Worm (Caenorhabditis elegans) whole organism, late embryonic: ENCODE measurements around the gene K12H6.7.

Experiments used
- C38D4.7 ChIP-seq: fragments of 200-800 bp; sonication (Bioruptor generic); optimal IDR thresholded peaks from 2 replicates; lab custom pipeline; 2018; ENCODE audit warnings: mild to moderate bottlenecking, missing genetic modification characterization, moderate library complexity, missing compliant biosample characterization
- F13H6.1 ChIP-seq: sonication (generic microtip); optimal IDR thresholded peaks from 2 replicates; lab custom pipeline; 2016; ENCODE audit warnings: missing genetic modification characterization, missing compliant biosample characterization
- T23F11.4 ChIP-seq: fragments of 200-800 bp; sonication (Bioruptor generic); optimal IDR thresholded peaks from 2 replicates; lab custom pipeline; 2018; ENCODE audit warnings: mild to moderate bottlenecking, missing genetic modification characterization, missing compliant biosample characterization
- ama-1 ChIP-seq: fragments of 150-350 bp; optimal IDR thresholded peaks from 2 replicates; lab custom pipeline; 2014
- ceh-14 ChIP-seq: sonication (generic microtip); optimal IDR thresholded peaks from 2 replicates; lab custom pipeline; 2016; ENCODE audit warnings: missing genotype, missing genetic modification characterization, missing compliant biosample characterization
- ceh-18 ChIP-seq: sonication (generic microtip); optimal IDR thresholded peaks from 2 replicates; lab custom pipeline; 2016; ENCODE audit warnings: missing genetic modification characterization, missing compliant biosample characterization
- ceh-2 ChIP-seq: sonication (generic microtip); optimal IDR thresholded peaks from 2 replicates; lab custom pipeline; 2016; ENCODE audit warnings: missing genotype, missing genetic modification characterization, missing compliant biosample characterization
- ceh-24 ChIP-seq: sonication (generic microtip); optimal IDR thresholded peaks from 2 replicates; lab custom pipeline; 2016; ENCODE audit warnings: mild to moderate bottlenecking, missing genetic modification characterization, missing compliant biosample characterization
- ceh-31 ChIP-seq: sonication (generic microtip); optimal IDR thresholded peaks from 2 replicates; lab custom pipeline; 2016; ENCODE audit warnings: missing genetic modification characterization, missing compliant biosample characterization
- ceh-45 ChIP-seq: fragments of 200-800 bp; sonication (Bioruptor generic); IDR thresholded peaks from 2 replicates; pipeline ENCODE4 v1.3.6; 2022; ENCODE audit warnings: missing genetic modification reagents, missing genetic modification characterization, missing compliant biosample characterization
- ceh-48 ChIP-seq: sonication (generic microtip); optimal IDR thresholded peaks from 2 replicates; lab custom pipeline; 2016; ENCODE audit warnings: missing genetic modification characterization, inconsistent platforms, missing compliant biosample characterization
- ceh-6 ChIP-seq: fragments of 200-800 bp; sonication (Bioruptor generic); optimal IDR thresholded peaks from 2 replicates; lab custom pipeline; 2018; ENCODE audit warnings: mild to moderate bottlenecking, missing genetic modification characterization, missing compliant biosample characterization
- ceh-9 ChIP-seq: sonication (generic microtip); optimal IDR thresholded peaks from 2 replicates; lab custom pipeline; 2016; ENCODE audit warnings: mild to moderate bottlenecking, missing genetic modification characterization, inconsistent platforms, missing compliant biosample characterization
- che-1 ChIP-seq: sonication (generic microtip); optimal IDR thresholded peaks from 2 replicates; lab custom pipeline; 2016; ENCODE audit warnings: mild to moderate bottlenecking, missing genetic modification characterization, missing compliant biosample characterization
- dmd-4 ChIP-seq: sonication (generic microtip); optimal IDR thresholded peaks from 2 replicates; lab custom pipeline; 2016; ENCODE audit warnings: borderline replicate concordance, missing genetic modification characterization, missing compliant biosample characterization
- dve-1 ChIP-seq: sonication (generic microtip); optimal IDR thresholded peaks from 2 replicates; lab custom pipeline; 2017; ENCODE audit warnings: antibody characterized with exemption, mild to moderate bottlenecking, missing genetic modification characterization, missing compliant biosample characterization
- eyg-1 ChIP-seq: sonication (generic microtip); optimal IDR thresholded peaks from 2 replicates; lab custom pipeline; 2016; ENCODE audit warnings: missing genotype, missing genetic modification characterization, missing compliant biosample characterization
- fax-1 ChIP-seq: sonication (generic microtip); optimal IDR thresholded peaks from 2 replicates; lab custom pipeline; 2016; ENCODE audit warnings: missing genotype, missing genetic modification characterization, missing compliant biosample characterization
- hlh-13 ChIP-seq: fragments of 200-800 bp; sonication (Bioruptor generic); optimal IDR thresholded peaks from 2 replicates; lab custom pipeline; 2018; ENCODE audit warnings: mild to moderate bottlenecking, missing genetic modification characterization, missing compliant biosample characterization
- hlh-30 ChIP-seq: sonication (generic microtip); optimal IDR thresholded peaks from 2 replicates; lab custom pipeline; 2017; ENCODE audit warnings: antibody characterized with exemption, missing genetic modification characterization, missing compliant biosample characterization; ENCODE audit not compliant: insufficient read depth
- hlh-8 ChIP-seq: sonication (generic microtip); optimal IDR thresholded peaks from 2 replicates; lab custom pipeline; 2016; ENCODE audit warnings: missing genotype, missing genetic modification characterization, missing compliant biosample characterization
- lim-6 ChIP-seq: sonication (generic microtip); optimal IDR thresholded peaks from 2 replicates; lab custom pipeline; 2016; ENCODE audit warnings: missing genetic modification characterization, missing compliant biosample characterization
- odd-2 ChIP-seq: sonication (generic microtip); optimal IDR thresholded peaks from 2 replicates; lab custom pipeline; 2017; ENCODE audit warnings: antibody characterized with exemption, mild to moderate bottlenecking, missing genetic modification characterization, missing compliant biosample characterization
- pag-3 ChIP-seq: sonication (generic microtip); optimal IDR thresholded peaks from 2 replicates; lab custom pipeline; 2016; ENCODE audit warnings: missing compliant biosample characterization, missing genetic modification characterization, borderline replicate concordance
- pat-9 ChIP-seq: fragments of 200-800 bp; sonication (Bioruptor generic); optimal IDR thresholded peaks from 2 replicates; lab custom pipeline; 2018; ENCODE audit warnings: mild to moderate bottlenecking, missing genetic modification characterization, moderate library complexity, missing compliant biosample characterization
- pax-1 ChIP-seq: fragments of 150-350 bp; optimal IDR thresholded peaks from 2 replicates; lab custom pipeline; 2014; ENCODE audit warnings: missing biosample characterization, missing genetic modification characterization
- pha-4 ChIP-seq: fragments of 150-350 bp; optimal IDR thresholded peaks from 2 replicates; lab custom pipeline; 2018; ENCODE audit warnings: missing biosample characterization, missing genetic modification reagents, missing genetic modification characterization
- pros-1 ChIP-seq: fragments of 150-350 bp; optimal IDR thresholded peaks from 2 replicates; lab custom pipeline; 2014; ENCODE audit warnings: missing biosample characterization, missing genetic modification reagents, missing genetic modification characterization
- ref-2 ChIP-seq: sonication (generic microtip); optimal IDR thresholded peaks from 2 replicates; lab custom pipeline; 2016; ENCODE audit warnings: missing genetic modification characterization, missing compliant biosample characterization
- rnt-1 ChIP-seq: sonication (generic microtip); optimal IDR thresholded peaks from 2 replicates; lab custom pipeline; 2016; ENCODE audit warnings: missing genetic modification characterization, missing compliant biosample characterization
- sox-2 ChIP-seq: fragments of 200-800 bp; sonication (Bioruptor generic); IDR thresholded peaks from 2 replicates; pipeline ENCODE4 v1.3.6; 2022; ENCODE audit warnings: missing genetic modification reagents, missing genetic modification characterization, missing compliant biosample characterization
- syd-9 ChIP-seq: sonication (generic microtip); optimal IDR thresholded peaks from 2 replicates; lab custom pipeline; 2016; ENCODE audit warnings: mild to moderate bottlenecking, missing genetic modification characterization, moderate library complexity, missing compliant biosample characterization
- tbx-2 ChIP-seq: sonication (generic microtip); optimal IDR thresholded peaks from 2 replicates; lab custom pipeline; 2016; ENCODE audit warnings: missing genetic modification characterization, missing compliant biosample characterization
- unc-3 ChIP-seq, 2 experiments: fragments of 200-800 bp in 1 of 2; sonication (Bioruptor generic) in 1 of 2; sonication (generic microtip) in 1 of 2; conservative IDR thresholded peaks in 1 of 2; optimal IDR thresholded peaks in 1 of 2; 2 replicates each; pipeline versions ENCODE4 v1.3.6 to Lab custom; 2016 to 2022; ENCODE audit warnings: missing compliant biosample characterization in 2 of 2, missing genetic modification characterization in 2 of 2, missing genetic modification reagents in 1 of 2
- unc-55 ChIP-seq: sonication (generic microtip); optimal IDR thresholded peaks from 2 replicates; lab custom pipeline; 2017; ENCODE audit warnings: missing biosample characterization, missing genetic modification reagents, missing genetic modification characterization
- unc-86 ChIP-seq: sonication (generic microtip); optimal IDR thresholded peaks from 2 replicates; lab custom pipeline; 2016; ENCODE audit warnings: missing genetic modification characterization, missing compliant biosample characterization
- zip-5 ChIP-seq: sonication (generic microtip); optimal IDR thresholded peaks from 2 replicates; lab custom pipeline; 2016; ENCODE audit warnings: missing genetic modification characterization, missing compliant biosample characterization

K12H6.7 gene

DNA sequence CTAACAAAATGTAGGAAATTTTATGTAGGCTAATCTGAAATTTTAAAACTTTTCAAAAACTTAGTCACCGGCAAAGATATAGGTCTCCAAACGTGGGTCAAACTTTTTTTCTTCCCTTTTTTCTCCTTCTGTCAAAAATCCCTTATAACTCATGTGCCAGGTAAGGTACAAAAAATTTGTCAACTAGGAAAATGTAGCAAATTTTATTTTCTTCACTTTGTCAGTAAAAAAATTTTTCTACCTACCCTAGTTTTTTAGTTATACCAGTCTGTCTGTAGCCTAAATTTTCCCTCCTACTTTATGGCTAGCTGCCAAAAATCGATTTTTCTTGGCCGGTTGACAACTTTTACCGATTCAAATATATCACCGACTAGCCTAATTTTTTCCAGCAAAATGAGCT lies 20.1 kb downstream of the K12H6.7 start, which contains the start of gene set-13:
Gene set-13 (plus strand): TSS at position 301 of the 400 bp plus-strand sequence.
- no peak for TF ChIP-seq unc-86 (tag; lab: Kevin White, UChicago)
- TF ChIP-seq ceh-6, result no peak
- no peak for TF ChIP-seq pha-4 (tag; lab: Kevin White, UChicago)
- TF ChIP-seq syd-9 (tag; lab: Kevin White, UChicago), result no peak
- TF ChIP-seq pax-1 (tag; lab: Kevin White, UChicago), result no peak
- TF ChIP-seq pros-1, result no peak
- no peak for TF ChIP-seq unc-55 (GFP tag; lab: Kevin White, UChicago)
- no peak for TF ChIP-seq T23F11.4 (GFP tag; lab: Kevin White, UChicago)
- TF ChIP-seq eyg-1, result no peak
- no peak for TF ChIP-seq fax-1 (tag; lab: Kevin White, UChicago)
- TF ChIP-seq ceh-48 (tag; lab: Kevin White, UChicago), result no peak
- TF ChIP-seq ceh-9 (tag; lab: Kevin White, UChicago), result no peak
- TF ChIP-seq dve-1 (tag; lab: Kevin White, UChicago), result no peak
- no peak for TF ChIP-seq ama-1 (lab: Kevin White, UChicago)
- no peak for TF ChIP-seq ceh-31 (tag; lab: Kevin White, UChicago)
- no peak for TF ChIP-seq ceh-14
- no peak for TF ChIP-seq che-1 (tag; lab: Kevin White, UChicago)
- TF ChIP-seq ceh-18 (tag; lab: Kevin White, UChicago), result no peak

- TF ChIP-seq pat-9 (tag; lab: Kevin White, UChicago) (no peak), ref-2 (no peak), C38D4.7 (GFP tag; lab: Kevin White, UChicago) (no peak), fax-1 (tag; lab: Kevin White, UChicago) (no peak)
These were observed 21.3 kb downstream of the K12H6.7 start, which contains the start of gene K12H6.2 for ce11 chrII:2815444-2815843. TSS of gene K12H6.2 (minus strand) at chrII:2815544.

ce11 chrII:2815017-2815416 lies 21.7 kb downstream of the K12H6.7 start:
- no peak for TF ChIP-seq ceh-24
- TF ChIP-seq ceh-2 (tag; lab: Kevin White, UChicago), result no peak
- no peak for TF ChIP-seq sox-2
- TF ChIP-seq hlh-8 (tag; lab: Kevin White, UChicago), result no peak
- TF ChIP-seq ceh-31 (tag; lab: Kevin White, UChicago), result no peak
- TF ChIP-seq lim-6, result no peak
- no peak for TF ChIP-seq pros-1
- no peak for TF ChIP-seq zip-5
- no peak for TF ChIP-seq F13H6.1 (tag; lab: Kevin White, UChicago)
- no peak for TF ChIP-seq unc-3 (GFP tag; conservative IDR thresholded peaks at IDR 0.05; lab: Robert Waterston, UW)
- no peak for TF ChIP-seq unc-3 (tag; optimal IDR thresholded peaks at IDR 0.05; lab: Kevin White, UChicago)
- TF ChIP-seq unc-55 (GFP tag; lab: Kevin White, UChicago), result no peak
- no peak for TF ChIP-seq ceh-45 (GFP tag; lab: Robert Waterston, UW)
- no peak for TF ChIP-seq odd-2 (tag; lab: Kevin White, UChicago)
- TF ChIP-seq pag-3 (tag; lab: Kevin White, UChicago), result no peak
- TF ChIP-seq rnt-1 (tag; lab: Kevin White, UChicago), result no peak
- no peak for TF ChIP-seq che-1 (tag; lab: Kevin White, UChicago)
- TF ChIP-seq dmd-4 (tag; lab: Kevin White, UChicago), result no peak

DNA sequence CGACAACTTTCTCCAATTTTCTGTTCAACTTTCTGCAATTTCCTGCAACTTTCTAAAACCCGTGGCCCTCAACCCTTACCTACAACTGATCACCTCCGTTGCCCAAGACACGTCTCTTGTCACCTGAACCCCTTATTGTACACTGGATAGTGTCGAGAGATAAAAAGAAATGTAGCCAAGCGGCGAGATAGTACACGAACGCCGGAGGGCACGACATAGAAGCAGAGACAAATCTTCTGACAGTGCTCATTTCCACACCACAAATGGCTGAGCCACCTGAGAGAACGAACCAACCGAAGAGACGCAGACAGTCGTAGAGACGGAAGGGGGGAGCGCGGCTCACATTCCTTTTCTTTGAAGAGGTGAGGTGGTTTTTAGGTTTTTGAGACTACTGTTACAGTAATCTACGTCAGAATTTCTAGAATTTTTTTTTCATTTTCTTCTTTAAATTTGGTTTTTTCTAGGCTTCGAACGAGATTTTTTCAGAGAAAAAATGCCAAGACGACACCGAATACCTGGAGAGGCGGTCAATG lies 29.0 kb downstream of the K12H6.7 start, which contains the start of gene K12H6.12:
Gene K12H6.12 (plus strand): TSS at position 483 of the 533 bp plus-strand sequence.
- TF ChIP-seq fax-1 (tag; lab: Kevin White, UChicago) (no peak), pax-1 (tag; lab: Kevin White, UChicago) (no peak), hlh-13 (GFP tag; lab: Kevin White, UChicago) (no peak), syd-9 (tag; lab: Kevin White, UChicago) (no peak), hlh-30 (tag; lab: Kevin White, UChicago) (peak; percentile 77), pat-9 (tag; lab: Kevin White, UChicago) (no peak), unc-55 (GFP tag; lab: Kevin White, UChicago) (peak; percentile 29), tbx-2 (tag; lab: Kevin White, UChicago) (peak; percentile 15)
